Worm (Caenorhabditis elegans) whole organism, L4/young adult: ENCODE data around the gene gnrr-4.

Experiments
- W03F9.2 ChIP-seq: fragments of 150-350 bp; optimal IDR thresholded peaks from 2 replicates; lab custom pipeline; 2014; ENCODE audit warnings: missing biosample characterization, missing genetic modification characterization
- dao-5 ChIP-seq: sonication (generic microtip); optimal IDR thresholded peaks from 2 replicates; lab custom pipeline; 2016; ENCODE audit warnings: missing genotype, missing genetic modification characterization, moderate library complexity, missing compliant biosample characterization

DNA sequence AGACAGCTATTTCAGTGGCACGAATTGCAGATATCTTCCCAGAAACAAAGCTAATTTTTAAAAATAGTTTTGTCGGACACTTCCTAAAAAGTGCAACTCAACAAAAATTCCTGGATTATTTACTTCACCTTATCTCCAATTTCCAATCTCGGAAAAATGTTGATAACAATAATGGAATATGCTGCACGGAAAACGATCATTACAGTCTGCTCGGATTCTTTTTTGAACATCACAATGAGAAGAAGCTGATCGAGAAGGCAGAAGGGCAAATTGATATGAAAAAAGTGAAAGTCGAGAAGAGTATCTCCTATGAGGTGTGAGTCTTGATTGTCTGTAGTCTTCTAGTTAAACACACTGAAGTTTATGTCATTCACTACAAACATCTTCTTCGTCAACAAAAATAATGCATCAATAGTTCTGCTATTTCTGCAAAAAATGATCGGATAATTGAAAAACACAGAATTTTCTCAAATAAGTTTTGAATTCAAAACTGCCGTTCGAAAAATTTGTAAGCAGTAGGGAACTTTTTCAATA, 27.2 kb downstream of the gnrr-4 start:
- TF ChIP-seq W03F9.2 (tag; lab: Kevin White, UChicago), result no peak
- no peak for TF ChIP-seq dao-5
